Worm (Caenorhabditis elegans) whole organism, late embryonic: ENCODE results near the gene C24H11.5.

Experiments used
- C08G9.2 ChIP-seq: sonication (generic microtip); optimal IDR thresholded peaks from 2 replicates; lab custom pipeline; 2016; ENCODE audit warnings: mild to moderate bottlenecking, missing genetic modification characterization, moderate library complexity, missing compliant biosample characterization
- C38D4.7 ChIP-seq: fragments of 200-800 bp; sonication (Bioruptor generic); optimal IDR thresholded peaks from 2 replicates; lab custom pipeline; 2018; ENCODE audit warnings: mild to moderate bottlenecking, missing genetic modification characterization, moderate library complexity, missing compliant biosample characterization
- K02D7.2 ChIP-seq: sonication (generic microtip); optimal IDR thresholded peaks from 2 replicates; lab custom pipeline; 2017; ENCODE audit warnings: mild to moderate bottlenecking, missing genetic modification characterization, missing compliant biosample characterization
- Y22D7AL.16 ChIP-seq: sonication (generic microtip); optimal IDR thresholded peaks from 2 replicates; lab custom pipeline; 2016; ENCODE audit warnings: missing genetic modification characterization, missing compliant biosample characterization
- ahr-1 ChIP-seq: sonication (generic microtip); optimal IDR thresholded peaks from 2 replicates; lab custom pipeline; 2016; ENCODE audit warnings: missing genetic modification characterization, missing compliant biosample characterization
- ceh-14 ChIP-seq: sonication (generic microtip); optimal IDR thresholded peaks from 2 replicates; lab custom pipeline; 2016; ENCODE audit warnings: missing genotype, missing genetic modification characterization, missing compliant biosample characterization
- ceh-19 ChIP-seq: fragments of 200-800 bp; sonication (Bioruptor generic); optimal IDR thresholded peaks from 2 replicates; lab custom pipeline; 2018; ENCODE audit warnings: mild to moderate bottlenecking, missing genetic modification characterization, missing compliant biosample characterization
- ceh-2 ChIP-seq: sonication (generic microtip); optimal IDR thresholded peaks from 2 replicates; lab custom pipeline; 2016; ENCODE audit warnings: missing genotype, missing genetic modification characterization, missing compliant biosample characterization
- ceh-24 ChIP-seq: sonication (generic microtip); optimal IDR thresholded peaks from 2 replicates; lab custom pipeline; 2016; ENCODE audit warnings: mild to moderate bottlenecking, missing genetic modification characterization, missing compliant biosample characterization
- ceh-30 ChIP-seq: fragments of 150-350 bp; optimal IDR thresholded peaks from 2 replicates; lab custom pipeline; 2014; ENCODE audit warnings: missing biosample characterization, missing genetic modification characterization
- ceh-31 ChIP-seq: sonication (generic microtip); optimal IDR thresholded peaks from 2 replicates; lab custom pipeline; 2016; ENCODE audit warnings: missing genetic modification characterization, missing compliant biosample characterization
- ceh-6 ChIP-seq: fragments of 200-800 bp; sonication (Bioruptor generic); optimal IDR thresholded peaks from 2 replicates; lab custom pipeline; 2018; ENCODE audit warnings: mild to moderate bottlenecking, missing genetic modification characterization, missing compliant biosample characterization
- ceh-9 ChIP-seq: sonication (generic microtip); optimal IDR thresholded peaks from 2 replicates; lab custom pipeline; 2016; ENCODE audit warnings: mild to moderate bottlenecking, missing genetic modification characterization, inconsistent platforms, missing compliant biosample characterization
- che-1 ChIP-seq: sonication (generic microtip); optimal IDR thresholded peaks from 2 replicates; lab custom pipeline; 2016; ENCODE audit warnings: mild to moderate bottlenecking, missing genetic modification characterization, missing compliant biosample characterization
- elt-4 ChIP-seq: sonication (generic microtip); optimal IDR thresholded peaks from 2 replicates; lab custom pipeline; 2016; ENCODE audit warnings: missing genetic modification characterization, missing compliant biosample characterization
- eyg-1 ChIP-seq: sonication (generic microtip); optimal IDR thresholded peaks from 2 replicates; lab custom pipeline; 2016; ENCODE audit warnings: missing genotype, missing genetic modification characterization, missing compliant biosample characterization
- fax-1 ChIP-seq: sonication (generic microtip); optimal IDR thresholded peaks from 2 replicates; lab custom pipeline; 2016; ENCODE audit warnings: missing genotype, missing genetic modification characterization, missing compliant biosample characterization
- fkh-6 ChIP-seq: sonication (generic microtip); optimal IDR thresholded peaks from 2 replicates; lab custom pipeline; 2016; ENCODE audit warnings: missing genetic modification characterization, missing compliant biosample characterization
- hlh-15 ChIP-seq: sonication (generic microtip); optimal IDR thresholded peaks from 2 replicates; lab custom pipeline; 2016; ENCODE audit warnings: missing genetic modification characterization, missing compliant biosample characterization
- hlh-30 ChIP-seq: sonication (generic microtip); optimal IDR thresholded peaks from 2 replicates; lab custom pipeline; 2017; ENCODE audit warnings: antibody characterized with exemption, missing genetic modification characterization, missing compliant biosample characterization; ENCODE audit not compliant: insufficient read depth
- hlh-8 ChIP-seq: sonication (generic microtip); optimal IDR thresholded peaks from 2 replicates; lab custom pipeline; 2016; ENCODE audit warnings: missing genotype, missing genetic modification characterization, missing compliant biosample characterization
- lim-6 ChIP-seq: sonication (generic microtip); optimal IDR thresholded peaks from 2 replicates; lab custom pipeline; 2016; ENCODE audit warnings: missing genetic modification characterization, missing compliant biosample characterization
- lin-11 ChIP-seq: fragments of 200-800 bp; sonication (Bioruptor generic); optimal IDR thresholded peaks from 2 replicates; lab custom pipeline; 2018; ENCODE audit warnings: mild to moderate bottlenecking, missing genetic modification characterization, missing compliant biosample characterization
- madf-2 ChIP-seq: sonication (generic microtip); optimal IDR thresholded peaks from 2 replicates; lab custom pipeline; 2017; ENCODE audit warnings: missing genetic modification characterization, missing compliant biosample characterization
- nfya-1 ChIP-seq: sonication (generic microtip); optimal IDR thresholded peaks from 2 replicates; lab custom pipeline; 2017; ENCODE audit warnings: missing genetic modification characterization, mild to moderate bottlenecking, missing compliant biosample characterization, antibody characterized with exemption, moderate library complexity
- nhr-232 ChIP-seq: sonication (generic microtip); optimal IDR thresholded peaks from 2 replicates; lab custom pipeline; 2016; ENCODE audit warnings: missing genetic modification characterization, missing compliant biosample characterization
- odd-2 ChIP-seq: sonication (generic microtip); optimal IDR thresholded peaks from 2 replicates; lab custom pipeline; 2017; ENCODE audit warnings: antibody characterized with exemption, mild to moderate bottlenecking, missing genetic modification characterization, missing compliant biosample characterization
- pag-3 ChIP-seq: sonication (generic microtip); optimal IDR thresholded peaks from 2 replicates; lab custom pipeline; 2016; ENCODE audit warnings: missing compliant biosample characterization, missing genetic modification characterization, borderline replicate concordance
- pax-1 ChIP-seq: fragments of 150-350 bp; optimal IDR thresholded peaks from 2 replicates; lab custom pipeline; 2014; ENCODE audit warnings: missing biosample characterization, missing genetic modification characterization
- pha-2 ChIP-seq: sonication (generic microtip); optimal IDR thresholded peaks from 2 replicates; lab custom pipeline; 2017; ENCODE audit warnings: mild to moderate bottlenecking, missing genetic modification characterization, missing compliant biosample characterization
- rnt-1 ChIP-seq: sonication (generic microtip); optimal IDR thresholded peaks from 2 replicates; lab custom pipeline; 2016; ENCODE audit warnings: missing genetic modification characterization, missing compliant biosample characterization
- ttx-3 ChIP-seq: sonication (generic microtip); optimal IDR thresholded peaks from 2 replicates; lab custom pipeline; 2016; ENCODE audit warnings: missing genetic modification reagents, missing genetic modification characterization, missing compliant biosample characterization
- unc-3 ChIP-seq, 2 experiments: fragments of 200-800 bp in 1 of 2; sonication (Bioruptor generic) in 1 of 2; sonication (generic microtip) in 1 of 2; conservative IDR thresholded peaks in 1 of 2; optimal IDR thresholded peaks in 1 of 2; 2 replicates each; pipeline versions ENCODE4 v1.3.6 to Lab custom; 2016 to 2022; ENCODE audit warnings: missing compliant biosample characterization in 2 of 2, missing genetic modification characterization in 2 of 2, missing genetic modification reagents in 1 of 2
- zip-5 ChIP-seq: sonication (generic microtip); optimal IDR thresholded peaks from 2 replicates; lab custom pipeline; 2016; ENCODE audit warnings: missing genetic modification characterization, missing compliant biosample characterization

C24H11.5 gene

ce11 chrIII:11792295-11793256 lies 12.5 kb downstream of the C24H11.5 start, which contains the start of gene C24H11.2 (continued):
- TF ChIP-seq ceh-14 (tag; lab: Kevin White, UChicago) (peak; percentile 70), nfya-1 (tag; lab: Kevin White, UChicago) (peak; percentile 6), K02D7.2 (tag; lab: Kevin White, UChicago) (peak; percentile 73), lin-11 (tag; lab: Kevin White, UChicago) (peak; percentile 20)

- TF ChIP-seq odd-2 (tag; lab: Kevin White, UChicago) (no peak), che-1 (no peak), ceh-24 (tag; lab: Kevin White, UChicago) (no peak), zip-5 (tag; lab: Kevin White, UChicago) (no peak), ceh-31 (no peak), hlh-30 (tag; lab: Kevin White, UChicago) (no peak), hlh-15 (tag; lab: Kevin White, UChicago) (no peak), lim-6 (tag; lab: Kevin White, UChicago) (no peak), rnt-1 (tag; lab: Kevin White, UChicago) (no peak), ceh-2 (tag; lab: Kevin White, UChicago) (no peak), nhr-232 (no peak), pha-2 (no peak), fax-1 (tag; lab: Kevin White, UChicago) (no peak), ahr-1 (tag; lab: Kevin White, UChicago) (no peak), pax-1 (tag; lab: Kevin White, UChicago) (no peak), hlh-8 (tag; lab: Kevin White, UChicago) (no peak), madf-2 (tag; lab: Kevin White, UChicago) (no peak), nfya-1 (tag; lab: Kevin White, UChicago) (no peak)
Measured at ce11 chrIII:11794389-11794788, 14.4 kb downstream of the C24H11.5 start.

ce11 chrIII:11795448-11795847 lies 15.4 kb downstream of the C24H11.5 start, which contains the start of gene twk-39:
twk-39 (plus strand) TSS chrIII:11795748.
- no peak for TF ChIP-seq pag-3 (tag; lab: Kevin White, UChicago)
- no peak for TF ChIP-seq elt-4 (tag; lab: Kevin White, UChicago)
- no peak for TF ChIP-seq unc-3 (GFP tag; conservative IDR thresholded peaks at IDR 0.05; lab: Robert Waterston, UW)
- no peak for TF ChIP-seq unc-3 (tag; optimal IDR thresholded peaks at IDR 0.05; lab: Kevin White, UChicago)
- TF ChIP-seq C38D4.7 (GFP tag; lab: Kevin White, UChicago): no peak
- TF ChIP-seq ttx-3 (tag; lab: Kevin White, UChicago): no peak
- TF ChIP-seq fkh-6 (tag; lab: Kevin White, UChicago): no peak
- no peak for TF ChIP-seq ceh-6 (GFP tag; lab: Kevin White, UChicago)
- TF ChIP-seq C08G9.2 (tag; lab: Kevin White, UChicago): no peak
- TF ChIP-seq ceh-30 (tag; lab: Kevin White, UChicago): no peak
- no peak for TF ChIP-seq madf-2 (tag; lab: Kevin White, UChicago)
- TF ChIP-seq Y22D7AL.16 (tag; lab: Kevin White, UChicago): no peak
- no peak for TF ChIP-seq ceh-9
- no peak for TF ChIP-seq rnt-1 (tag; lab: Kevin White, UChicago)
- no peak for TF ChIP-seq ceh-19 (GFP tag; lab: Kevin White, UChicago)

ce11 chrIII:11806695-11807094 lies 26.7 kb downstream of the C24H11.5 start, which contains the start of gene C18D11.7:
C18D11.7 (minus strand) TSS chrIII:11806795.
- TF ChIP-seq eyg-1 (tag; lab: Kevin White, UChicago): no peak
